Worm (Caenorhabditis elegans) whole organism, L3 larva: ENCODE data around the gene M04B2.4.

Source experiments
- R02D3.7 ChIP-seq: fragments of 150-350 bp; optimal IDR thresholded peaks from 2 replicates; lab custom pipeline; 2014; ENCODE audit warnings: missing biosample characterization, missing genetic modification characterization
- aly-2 ChIP-seq: fragments of 150-350 bp; optimal IDR thresholded peaks from 2 replicates; lab custom pipeline; 2014; ENCODE audit warnings: missing biosample characterization, missing genetic modification characterization
- elt-1 ChIP-seq: fragments of 150-350 bp; optimal IDR thresholded peaks from 2 replicates; lab custom pipeline; 2014; ENCODE audit warnings: missing biosample characterization, missing genetic modification characterization
- mdl-1 ChIP-seq: fragments of 150-350 bp; optimal IDR thresholded peaks from 2 replicates; lab custom pipeline; 2014; ENCODE audit warnings: missing biosample characterization, missing genetic modification characterization
- nhr-11 ChIP-seq: fragments of 150-350 bp; optimal IDR thresholded peaks from 2 replicates; lab custom pipeline; 2014; ENCODE audit warnings: missing biosample characterization, missing genetic modification characterization
- nhr-23 ChIP-seq: fragments of 150-350 bp; optimal IDR thresholded peaks from 2 replicates; lab custom pipeline; 2014; ENCODE audit warnings: missing biosample characterization, missing genetic modification reagents, missing genetic modification characterization
- nhr-76 ChIP-seq: fragments of 150-350 bp; sonication (generic microtip); optimal IDR thresholded peaks from 5 replicates; lab custom pipeline; 2014; ENCODE audit warnings: missing biosample characterization, missing genetic modification characterization
- nhr-77 ChIP-seq: fragments of 150-350 bp; optimal IDR thresholded peaks from 2 replicates; lab custom pipeline; 2014; ENCODE audit warnings: missing biosample characterization, missing genetic modification characterization
- tbx-2 ChIP-seq: sonication (generic microtip); optimal IDR thresholded peaks from 2 replicates; lab custom pipeline; 2016; ENCODE audit warnings: mild to moderate bottlenecking, missing genetic modification characterization, missing compliant biosample characterization
- unc-62 ChIP-seq: fragments of 150-350 bp; sonication (generic microtip); optimal IDR thresholded peaks from 4 replicates; lab custom pipeline; 2014; ENCODE audit warnings: missing biosample characterization, missing genetic modification reagents, missing genetic modification characterization

- TF ChIP-seq mdl-1 (tag; lab: Kevin White, UChicago) = no peak
- TF ChIP-seq tbx-2 = no peak
- TF ChIP-seq nhr-11 (tag; lab: Kevin White, UChicago) = no peak
- TF ChIP-seq nhr-76 (tag; lab: Kevin White, UChicago) = no peak
- no peak for TF ChIP-seq nhr-23 (tag; lab: Kevin White, UChicago)
- no peak for TF ChIP-seq unc-62 (GFP tag; lab: Kevin White, UChicago)
- no peak for TF ChIP-seq nhr-77
- no peak for TF ChIP-seq R02D3.7 (tag; lab: Kevin White, UChicago)
- TF ChIP-seq elt-1 = no peak
- TF ChIP-seq aly-2 = no peak
These were observed 32.8 kb downstream of the M04B2.4 start for ce11 chrIV:11487889-11488556.
